Worm (Caenorhabditis elegans) whole organism, L2 larva: ENCODE measurements around the gene F26G1.3.

ENCODE experiments used
- F13H6.1 ChIP-seq: sonication (generic microtip); optimal IDR thresholded peaks from 2 replicates; lab custom pipeline; 2016; ENCODE audit warnings: missing genetic modification characterization, missing compliant biosample characterization
- R02D3.7 ChIP-seq: fragments of 150-350 bp; optimal IDR thresholded peaks from 2 replicates; lab custom pipeline; 2014; ENCODE audit warnings: missing biosample characterization, missing genetic modification characterization
- ZK546.5 ChIP-seq: sonication (generic microtip); optimal IDR thresholded peaks from 2 replicates; lab custom pipeline; 2017; ENCODE audit warnings: missing biosample characterization, missing genetic modification characterization
- aly-2 ChIP-seq: fragments of 150-350 bp; optimal IDR thresholded peaks from 2 replicates; lab custom pipeline; 2014; ENCODE audit warnings: missing biosample characterization, missing genetic modification characterization
- ama-1 ChIP-seq: fragments of 150-350 bp; optimal IDR thresholded peaks from 2 replicates; lab custom pipeline; 2018; ENCODE audit warnings: inconsistent platforms
- ceh-16 ChIP-seq: fragments of 150-350 bp; optimal IDR thresholded peaks from 2 replicates; lab custom pipeline; 2014; ENCODE audit warnings: missing biosample characterization, missing genetic modification characterization
- crh-2 ChIP-seq: sonication (generic microtip); optimal IDR thresholded peaks from 2 replicates; lab custom pipeline; 2017; ENCODE audit warnings: missing biosample characterization, missing genetic modification characterization
- dmd-4 ChIP-seq: sonication (generic microtip); optimal IDR thresholded peaks from 2 replicates; lab custom pipeline; 2017; ENCODE audit warnings: missing biosample characterization, missing genetic modification characterization
- egl-27 ChIP-seq: sonication (generic microtip); optimal IDR thresholded peaks from 3 replicates; lab custom pipeline; 2017; ENCODE audit warnings: missing biosample characterization, missing genetic modification reagents, missing genetic modification characterization
- elt-1 ChIP-seq: fragments of 150-350 bp; optimal IDR thresholded peaks from 2 replicates; lab custom pipeline; 2014; ENCODE audit warnings: missing biosample characterization, missing genetic modification characterization
- elt-3 ChIP-seq: sonication (generic microtip); optimal IDR thresholded peaks from 2 replicates; lab custom pipeline; 2017; ENCODE audit warnings: missing biosample characterization, missing genetic modification characterization
- fos-1 ChIP-seq: fragments of 150-350 bp; optimal IDR thresholded peaks from 2 replicates; lab custom pipeline; 2014; ENCODE audit warnings: missing biosample characterization, missing genetic modification characterization
- lin-11 ChIP-seq: fragments of 150-350 bp; sonication (generic microtip); optimal IDR thresholded peaks from 2 replicates; lab custom pipeline; 2014; ENCODE audit warnings: missing biosample characterization, missing genetic modification characterization, inconsistent platforms, mixed read lengths
- lsy-2 ChIP-seq, 2 experiments: fragments of 150-350 bp in 1 of 2; sonication (generic microtip) in 1 of 2; optimal IDR thresholded peaks; 2 replicates each; lab custom pipeline; 2014 to 2017; ENCODE audit warnings: missing biosample characterization in 2 of 2, missing genetic modification characterization in 2 of 2
- mbf-1 ChIP-seq: sonication (generic microtip); optimal IDR thresholded peaks from 2 replicates; lab custom pipeline; 2017; ENCODE audit warnings: missing biosample characterization, missing genetic modification characterization
- nhr-10 ChIP-seq: sonication (generic microtip); optimal IDR thresholded peaks from 2 replicates; lab custom pipeline; 2017; ENCODE audit warnings: missing biosample characterization, missing genetic modification characterization
- nhr-11 ChIP-seq: fragments of 150-350 bp; optimal IDR thresholded peaks from 2 replicates; lab custom pipeline; 2014; ENCODE audit warnings: missing biosample characterization, missing genetic modification characterization
- nhr-12 ChIP-seq: fragments of 150-350 bp; optimal IDR thresholded peaks from 2 replicates; lab custom pipeline; 2014; ENCODE audit warnings: missing biosample characterization, missing genetic modification characterization
- nhr-23 ChIP-seq: fragments of 150-350 bp; optimal IDR thresholded peaks from 2 replicates; lab custom pipeline; 2014; ENCODE audit warnings: missing biosample characterization, missing genetic modification reagents, missing genetic modification characterization
- nhr-237 ChIP-seq: fragments of 150-350 bp; optimal IDR thresholded peaks from 2 replicates; lab custom pipeline; 2014; ENCODE audit warnings: missing biosample characterization, missing genetic modification characterization
- nhr-25 ChIP-seq: fragments of 150-350 bp; sonication (generic microtip); optimal IDR thresholded peaks from 3 replicates; lab custom pipeline; 2014; ENCODE audit warnings: missing biosample characterization, missing genetic modification characterization
- nhr-6 ChIP-seq: fragments of 150-350 bp; optimal IDR thresholded peaks from 2 replicates; lab custom pipeline; 2014; ENCODE audit warnings: missing biosample characterization, missing genetic modification characterization
- peb-1 ChIP-seq: fragments of 150-350 bp; optimal IDR thresholded peaks from 2 replicates; lab custom pipeline; 2014; ENCODE audit warnings: missing biosample characterization, missing genetic modification characterization
- sem-4 ChIP-seq: fragments of 150-350 bp; optimal IDR thresholded peaks from 2 replicates; lab custom pipeline; 2014; ENCODE audit warnings: missing biosample characterization, missing genetic modification reagents, missing genetic modification characterization
- sma-3 ChIP-seq: sonication (generic microtip); optimal IDR thresholded peaks from 2 replicates; lab custom pipeline; 2016; ENCODE audit warnings: missing genetic modification reagents, missing genetic modification characterization, missing compliant biosample characterization
- sma-9 ChIP-seq, 2 experiments: fragments of 150-350 bp in 1 of 2; sonication (generic microtip) in 1 of 2; optimal IDR thresholded peaks; 2 replicates each; lab custom pipeline; 2014 to 2016; ENCODE audit warnings: missing genetic modification characterization in 2 of 2, mild to moderate bottlenecking in 1 of 2, missing biosample characterization in 1 of 2, missing compliant biosample characterization in 1 of 2, missing genetic modification reagents in 1 of 2, moderate library complexity in 1 of 2
- snpc-4 ChIP-seq: fragments of 150-350 bp; optimal IDR thresholded peaks from 2 replicates; lab custom pipeline; 2014; ENCODE audit warnings: missing biosample characterization, missing genetic modification characterization
- unc-39 ChIP-seq: fragments of 150-350 bp; optimal IDR thresholded peaks from 2 replicates; lab custom pipeline; 2014; ENCODE audit warnings: missing biosample characterization, missing genetic modification characterization
- unc-62 ChIP-seq: fragments of 150-350 bp; optimal IDR thresholded peaks from 2 replicates; lab custom pipeline; 2014; ENCODE audit warnings: missing biosample characterization, missing genetic modification reagents, missing genetic modification characterization
- ztf-11 ChIP-seq: sonication (generic microtip); optimal IDR thresholded peaks from 2 replicates; lab custom pipeline; 2017; ENCODE audit warnings: missing biosample characterization, missing genetic modification characterization
- ztf-4 ChIP-seq: fragments of 150-350 bp; optimal IDR thresholded peaks from 2 replicates; lab custom pipeline; 2014; ENCODE audit warnings: missing biosample characterization, missing genetic modification characterization

Gene F26G1.3

ce11 chrII:4755654-4756053 is 2.9 kb upstream of the F26G1.3 start:
- no peak for TF ChIP-seq elt-3
- no peak for TF ChIP-seq aly-2 (tag; lab: Kevin White, UChicago)
- TF ChIP-seq ama-1 (lab: Kevin White, UChicago) = no peak
- TF ChIP-seq nhr-12 (tag; lab: Kevin White, UChicago) = no peak
- no peak for TF ChIP-seq nhr-11
- TF ChIP-seq lsy-2 (tag; optimal IDR thresholded peaks at IDR 0.05; lab: Kevin White, UChicago) = no peak
- TF ChIP-seq sem-4 (tag; lab: Kevin White, UChicago) = no peak
- no peak for TF ChIP-seq dmd-4 (tag; lab: Kevin White, UChicago)
- no peak for TF ChIP-seq ztf-11 (tag; lab: Kevin White, UChicago)
- TF ChIP-seq ceh-16 (tag; lab: Kevin White, UChicago) = no peak
- no peak for TF ChIP-seq F13H6.1 (tag; lab: Kevin White, UChicago)
- no peak for TF ChIP-seq snpc-4 (tag; lab: Kevin White, UChicago)
- TF ChIP-seq sma-9 (GFP tag; optimal IDR thresholded peaks at IDR 0.05; lab: Kevin White, UChicago) = no peak
- no peak for TF ChIP-seq sma-9 (tag; optimal IDR thresholded peaks at IDR 0.05; lab: Kevin White, UChicago)
- no peak for TF ChIP-seq elt-1 (tag; lab: Kevin White, UChicago)
- TF ChIP-seq crh-2 (tag; lab: Kevin White, UChicago) = no peak
- no peak for TF ChIP-seq unc-39
- no peak for TF ChIP-seq ZK546.5 (tag; lab: Kevin White, UChicago)
- TF ChIP-seq, all 48 proteins: peak for 0

- no peak for TF ChIP-seq fos-1 (tag; lab: Kevin White, UChicago)
- TF ChIP-seq ama-1 (lab: Kevin White, UChicago) = no peak
- TF ChIP-seq unc-62 (GFP tag; lab: Kevin White, UChicago) = no peak
- TF ChIP-seq nhr-6 (tag; lab: Kevin White, UChicago) = no peak
- TF ChIP-seq ztf-11 (tag; lab: Kevin White, UChicago) = no peak
These were observed 1.8 kb upstream of the F26G1.3 start, which contains the start of gene C27D9.2 for ce11 chrII:4756751-4757150. TSS of gene C27D9.2 (minus strand) at chrII:4756851.

- TF ChIP-seq ztf-4 (tag; lab: Kevin White, UChicago) (no peak), F13H6.1 (tag; lab: Kevin White, UChicago) (no peak), nhr-237 (tag; lab: Kevin White, UChicago) (no peak), unc-39 (no peak), sma-3 (GFP tag; lab: Kevin White, UChicago) (no peak), nhr-23 (tag; lab: Kevin White, UChicago) (no peak), nhr-10 (no peak), R02D3.7 (tag; lab: Kevin White, UChicago) (no peak), nhr-12 (tag; lab: Kevin White, UChicago) (no peak), ama-1 (lab: Kevin White, UChicago) (no peak), egl-27 (tag; lab: Kevin White, UChicago) (no peak), snpc-4 (tag; lab: Kevin White, UChicago) (no peak), ceh-16 (tag; lab: Kevin White, UChicago) (peak; percentile 54), nhr-25 (tag; lab: Kevin White, UChicago) (peak; percentile 79), sma-9 (GFP tag; optimal IDR thresholded peaks at IDR 0.05; lab: Kevin White, UChicago) (no peak), sma-9 (tag; optimal IDR thresholded peaks at IDR 0.05; lab: Kevin White, UChicago) (no peak), peb-1 (no peak), crh-2 (tag; lab: Kevin White, UChicago) (peak; percentile 15), sem-4 (tag; lab: Kevin White, UChicago) (no peak)
These were observed 1.3 kb downstream of the F26G1.3 start for ce11 chrII:4759835-4760234.

- TF ChIP-seq mbf-1 (tag; lab: Kevin White, UChicago) (no peak), nhr-25 (tag; lab: Kevin White, UChicago) (peak; percentile 13), nhr-6 (tag; lab: Kevin White, UChicago) (no peak), sma-3 (GFP tag; lab: Kevin White, UChicago) (peak; percentile 3), ama-1 (lab: Kevin White, UChicago) (no peak)
These were observed 2.5 kb downstream of the F26G1.3 start for ce11 chrII:4761020-4761419.

ce11 chrII:4762574-4763285 is 4.2 kb downstream of the F26G1.3 start, which contains the start of gene F26G1.2:
TSS of gene F26G1.2 (plus strand) at chrII:4763081.
- peak; percentile 26 for TF ChIP-seq sma-9 (GFP tag; optimal IDR thresholded peaks at IDR 0.05; lab: Kevin White, UChicago)
- TF ChIP-seq sma-9 (tag; optimal IDR thresholded peaks at IDR 0.05; lab: Kevin White, UChicago) = no peak
- TF ChIP-seq sma-3 (GFP tag; lab: Kevin White, UChicago) = peak; percentile 33
- TF ChIP-seq nhr-12 (tag; lab: Kevin White, UChicago) = no peak
- peak; percentile 41 for TF ChIP-seq crh-2 (tag; lab: Kevin White, UChicago)
- no peak for TF ChIP-seq lin-11 (tag; lab: Kevin White, UChicago)
